Worm (Caenorhabditis elegans) whole organism, L4 larva: Measurements from ENCODE around the gene npax-4.

Experiments
- F10B5.3 ChIP-seq: sonication (generic microtip); optimal IDR thresholded peaks from 2 replicates; lab custom pipeline; 2016; ENCODE audit warnings: mild to moderate bottlenecking, missing genetic modification characterization, missing compliant biosample characterization
- F26F4.8 ChIP-seq: fragments of 200-800 bp; sonication (Bioruptor generic); conservative IDR thresholded peaks from 2 replicates; pipeline ENCODE4 v1.3.6; 2022; ENCODE audit warnings: missing genetic modification characterization, missing compliant biosample characterization
- F37D6.2 ChIP-seq: sonication (generic microtip); optimal IDR thresholded peaks from 2 replicates; lab custom pipeline; 2016; ENCODE audit warnings: mild to moderate bottlenecking, missing genetic modification characterization, missing compliant biosample characterization
- R02D3.7 ChIP-seq: fragments of 150-350 bp; sonication (generic microtip); optimal IDR thresholded peaks from 3 replicates; lab custom pipeline; 2014; ENCODE audit warnings: missing biosample characterization, missing genetic modification characterization
- T20F7.1 ChIP-seq: fragments of 200-800 bp; sonication (Bioruptor generic); optimal IDR thresholded peaks from 2 replicates; lab custom pipeline; 2018; ENCODE audit warnings: mild to moderate bottlenecking, missing genetic modification characterization, missing compliant biosample characterization
- T26A8.4 ChIP-seq: fragments of 200-800 bp; sonication (Bioruptor generic); IDR thresholded peaks from 2 replicates; pipeline ENCODE4 v1.3.6; 2022; ENCODE audit warnings: missing genetic modification characterization, missing compliant biosample characterization
- Y105C5A.15 ChIP-seq: fragments of 200-800 bp; sonication (Bioruptor generic); IDR thresholded peaks from 2 replicates; pipeline ENCODE4 v1.3.6; 2022; ENCODE audit warnings: missing genetic modification characterization, missing compliant biosample characterization
- Y48G9A.11 ChIP-seq: fragments of 200-800 bp; sonication (Bioruptor generic); IDR thresholded peaks from 2 replicates; pipeline ENCODE4 v1.3.6; 2022; ENCODE audit warnings: missing genetic modification reagents, missing genetic modification characterization, missing compliant biosample characterization
- Y5F2A.4 ChIP-seq: fragments of 200-800 bp; sonication (Bioruptor generic); optimal IDR thresholded peaks from 2 replicates; lab custom pipeline; 2018; ENCODE audit warnings: mild to moderate bottlenecking, missing genetic modification characterization, missing compliant biosample characterization
- ZK337.2 ChIP-seq: fragments of 200-800 bp; sonication (Bioruptor generic); IDR thresholded peaks from 2 replicates; pipeline ENCODE4 v1.3.6; 2022; ENCODE audit warnings: missing genetic modification reagents, missing genetic modification characterization, missing compliant biosample characterization
- aly-2 ChIP-seq: sonication (generic microtip); optimal IDR thresholded peaks from 2 replicates; lab custom pipeline; 2018; ENCODE audit warnings: missing biosample characterization, missing genetic modification characterization
- ama-1 ChIP-seq: fragments of 150-350 bp; optimal IDR thresholded peaks from 2 replicates; lab custom pipeline; 2014; ENCODE audit warnings: inconsistent platforms, mixed read lengths
- arid-1 ChIP-seq: fragments of 200-800 bp; sonication (Bioruptor generic); conservative IDR thresholded peaks from 2 replicates; pipeline ENCODE4 v1.3.6; 2022; ENCODE audit warnings: missing genetic modification reagents, missing genetic modification characterization, missing compliant biosample characterization
- attf-4 ChIP-seq: sonication (generic microtip); optimal IDR thresholded peaks from 3 replicates; lab custom pipeline; 2017; ENCODE audit warnings: missing biosample characterization, missing genetic modification characterization
- ceh-28 ChIP-seq: fragments of 150-350 bp; optimal IDR thresholded peaks from 2 replicates; lab custom pipeline; 2014; ENCODE audit warnings: missing biosample characterization, missing genetic modification reagents, missing genetic modification characterization
- ceh-82 ChIP-seq: sonication (generic microtip); optimal IDR thresholded peaks from 2 replicates; lab custom pipeline; 2017; ENCODE audit warnings: missing biosample characterization, missing genetic modification characterization
- ctbp-1 ChIP-seq: fragments of 200-800 bp; sonication (Bioruptor generic); IDR thresholded peaks from 2 replicates; pipeline ENCODE4 v1.3.6; 2022; ENCODE audit warnings: missing genetic modification reagents, missing genetic modification characterization, missing compliant biosample characterization
- daf-8 ChIP-seq: fragments of 200-800 bp; sonication (Bioruptor generic); IDR thresholded peaks from 2 replicates; pipeline ENCODE4 v1.3.6; 2022; ENCODE audit warnings: missing genetic modification characterization, missing compliant biosample characterization
- dmd-6 ChIP-seq: fragments of 200-800 bp; sonication (Bioruptor generic); IDR thresholded peaks from 2 replicates; pipeline ENCODE4 v1.3.6; 2022; ENCODE audit warnings: missing genetic modification reagents, missing genetic modification characterization, missing compliant biosample characterization
- dmd-9 ChIP-seq: fragments of 200-800 bp; sonication (Bioruptor generic); IDR thresholded peaks from 2 replicates; pipeline ENCODE4 v1.3.6; 2022; ENCODE audit warnings: missing genetic modification reagents, missing genetic modification characterization, missing compliant biosample characterization
- dpl-1 ChIP-seq: fragments of 150-350 bp; optimal IDR thresholded peaks from 2 replicates; lab custom pipeline; 2014; ENCODE audit warnings: missing biosample characterization, missing genetic modification reagents, missing genetic modification characterization
- duxl-1 ChIP-seq: sonication (generic microtip); optimal IDR thresholded peaks from 2 replicates; lab custom pipeline; 2016; ENCODE audit warnings: mild to moderate bottlenecking, missing genetic modification characterization, moderate library complexity, missing compliant biosample characterization; ENCODE audit not compliant: poor library complexity
- dve-1 ChIP-seq: sonication (generic microtip); optimal IDR thresholded peaks from 2 replicates; lab custom pipeline; 2017; ENCODE audit warnings: antibody characterized with exemption, mild to moderate bottlenecking, missing genetic modification characterization, missing compliant biosample characterization; ENCODE audit not compliant: insufficient read depth
- egl-43 ChIP-seq: fragments of 200-800 bp; sonication (Bioruptor generic); IDR thresholded peaks from 2 replicates; pipeline ENCODE4 v1.3.6; 2022; ENCODE audit warnings: missing genetic modification reagents, missing genetic modification characterization, missing compliant biosample characterization
- fos-1 ChIP-seq: fragments of 150-350 bp; optimal IDR thresholded peaks from 2 replicates; lab custom pipeline; 2014; ENCODE audit warnings: missing biosample characterization, missing genetic modification characterization
- lin-39 ChIP-seq: fragments of 150-350 bp; optimal IDR thresholded peaks from 2 replicates; lab custom pipeline; 2014; ENCODE audit warnings: missing biosample characterization, missing genetic modification reagents, missing genetic modification characterization
- madf-5 ChIP-seq, 2 experiments: fragments of 200-800 bp; sonication (Bioruptor generic); IDR thresholded peaks; 2 replicates each; pipeline ENCODE4 v1.3.6; 2022; ENCODE audit warnings: missing compliant biosample characterization in 2 of 2, missing genetic modification characterization in 2 of 2
- mdt-29 ChIP-seq: fragments of 200-800 bp; sonication (Bioruptor generic); IDR thresholded peaks from 2 replicates; pipeline ENCODE4 v1.3.6; 2022; ENCODE audit warnings: missing genetic modification reagents, missing genetic modification characterization, missing compliant biosample characterization
- mes-2 ChIP-seq: sonication (generic microtip); optimal IDR thresholded peaks from 2 replicates; lab custom pipeline; 2016; ENCODE audit warnings: missing genotype, mild to moderate bottlenecking, missing genetic modification characterization, missing compliant biosample characterization; ENCODE audit not compliant: poor library complexity, severe bottlenecking
- mxl-2 ChIP-seq: fragments of 200-800 bp; sonication (Bioruptor generic); conservative IDR thresholded peaks from 2 replicates; pipeline ENCODE4 v1.3.6; 2022; ENCODE audit warnings: missing genetic modification reagents, missing genetic modification characterization, missing compliant biosample characterization
- mxl-3 ChIP-seq: fragments of 200-800 bp; sonication (Bioruptor generic); optimal IDR thresholded peaks from 2 replicates; lab custom pipeline; 2018; ENCODE audit warnings: mild to moderate bottlenecking, missing genetic modification characterization, missing compliant biosample characterization
- nhr-10 ChIP-seq: fragments of 150-350 bp; optimal IDR thresholded peaks from 2 replicates; lab custom pipeline; 2014; ENCODE audit warnings: missing biosample characterization, missing genetic modification characterization
- nhr-102 ChIP-seq: sonication (generic microtip); optimal IDR thresholded peaks from 2 replicates; lab custom pipeline; 2016; ENCODE audit warnings: mild to moderate bottlenecking, missing genetic modification characterization, moderate library complexity, missing compliant biosample characterization
- nhr-41 ChIP-seq: fragments of 200-800 bp; sonication (Bioruptor generic); IDR thresholded peaks from 2 replicates; pipeline ENCODE4 v1.3.6; 2022; ENCODE audit warnings: missing genetic modification reagents, missing genetic modification characterization, missing compliant biosample characterization
- nhr-6 ChIP-seq: fragments of 150-350 bp; optimal IDR thresholded peaks from 2 replicates; lab custom pipeline; 2014; ENCODE audit warnings: missing biosample characterization, missing genetic modification characterization
- pha-4 ChIP-seq, 2 experiments: fragments of 150-350 bp in 1 of 2; fragments of 200-800 bp in 1 of 2; sonication (Bioruptor generic) in 1 of 2; IDR thresholded peaks in 1 of 2; optimal IDR thresholded peaks in 1 of 2; 2 replicates each; pipeline versions ENCODE4 v1.3.6 to Lab custom; 2014 to 2022; ENCODE audit warnings: missing genetic modification characterization in 2 of 2, missing genetic modification reagents in 2 of 2, missing biosample characterization in 1 of 2, missing compliant biosample characterization in 1 of 2
- php-3 ChIP-seq: fragments of 200-800 bp; sonication (Bioruptor generic); IDR thresholded peaks from 2 replicates; pipeline ENCODE4 v1.3.6; 2022; ENCODE audit warnings: missing genetic modification reagents, missing genetic modification characterization, missing compliant biosample characterization
- pqm-1 ChIP-seq: sonication (generic microtip); optimal IDR thresholded peaks from 2 replicates; lab custom pipeline; 2017; ENCODE audit warnings: missing biosample characterization, missing genetic modification characterization
- sdz-12 ChIP-seq: fragments of 200-800 bp; sonication (Bioruptor generic); optimal IDR thresholded peaks from 2 replicates; lab custom pipeline; 2018; ENCODE audit warnings: mild to moderate bottlenecking, missing genetic modification characterization, missing compliant biosample characterization
- spr-1 ChIP-seq: sonication (generic microtip); optimal IDR thresholded peaks from 2 replicates; lab custom pipeline; 2016; ENCODE audit warnings: mild to moderate bottlenecking, missing genetic modification characterization, missing compliant biosample characterization
- tra-1 ChIP-seq: fragments of 200-800 bp; sonication (Bioruptor generic); IDR thresholded peaks from 2 replicates; pipeline ENCODE4 v1.3.6; 2022; ENCODE audit warnings: missing genetic modification reagents, missing genetic modification characterization, missing compliant biosample characterization
- unc-130 ChIP-seq: sonication (generic microtip); optimal IDR thresholded peaks from 2 replicates; lab custom pipeline; 2016; ENCODE audit warnings: missing genetic modification reagents, missing genetic modification characterization, missing compliant biosample characterization
- unc-39 ChIP-seq: sonication (generic microtip); optimal IDR thresholded peaks from 2 replicates; lab custom pipeline; 2017; ENCODE audit warnings: missing biosample characterization, missing genetic modification characterization
- unc-62 ChIP-seq, 3 experiments: fragments of 150-350 bp in 1 of 3; sonication (generic microtip); optimal IDR thresholded peaks in 2 of 3; peaks in 1 of 3; 1 replicate in 1 of 3; 2 replicates in 2 of 3; lab custom pipeline; 2014 to 2017; ENCODE audit warnings: missing biosample characterization in 3 of 3, missing genetic modification characterization in 3 of 3, missing genetic modification reagents in 3 of 3, missing genotype in 1 of 3
- zfp-2 ChIP-seq: sonication (generic microtip); optimal IDR thresholded peaks from 2 replicates; lab custom pipeline; 2016; ENCODE audit warnings: mild to moderate bottlenecking, missing genetic modification characterization, missing compliant biosample characterization
- zfp-3 ChIP-seq: fragments of 200-800 bp; sonication (Bioruptor generic); conservative IDR thresholded peaks from 2 replicates; pipeline ENCODE4 v1.3.6; 2022; ENCODE audit warnings: missing genetic modification reagents, missing genetic modification characterization, missing compliant biosample characterization
- zip-2 ChIP-seq: fragments of 150-350 bp; optimal IDR thresholded peaks from 2 replicates; lab custom pipeline; 2014; ENCODE audit warnings: missing biosample characterization, missing genetic modification characterization
- ztf-7 ChIP-seq: fragments of 150-350 bp; optimal IDR thresholded peaks from 2 replicates; lab custom pipeline; 2014; ENCODE audit warnings: missing biosample characterization, missing genetic modification characterization

Gene npax-4

DNA sequence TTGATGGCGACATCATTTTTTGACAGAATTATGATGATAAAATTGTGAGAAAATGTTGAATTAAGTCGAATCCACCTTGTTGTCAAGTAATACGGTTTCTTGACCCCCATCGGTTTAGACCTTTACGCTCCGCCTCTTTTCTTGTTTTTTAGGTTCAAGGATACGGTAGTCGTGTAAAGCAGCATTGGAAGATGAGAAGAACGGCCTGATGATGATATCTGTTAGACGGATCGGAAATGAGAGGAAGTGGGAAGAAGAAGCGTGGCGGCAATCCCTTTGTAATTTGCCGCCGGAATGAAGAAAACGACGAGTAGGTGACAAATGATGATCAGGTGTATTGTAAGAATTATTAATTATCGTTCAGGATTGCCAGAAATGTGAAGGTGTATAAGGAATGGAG, at the start of gene npax-4:
Gene npax-4 (minus strand): TSS at position 101 of the 400 bp plus-strand sequence.
- TF ChIP-seq zfp-2 (tag; lab: Kevin White, UChicago) (no peak), nhr-6 (no peak), lin-39 (tag; lab: Kevin White, UChicago) (no peak), attf-4 (no peak), R02D3.7 (no peak), unc-39 (tag; lab: Kevin White, UChicago) (no peak), mes-2 (tag; lab: Kevin White, UChicago) (no peak), pqm-1 (tag; lab: Kevin White, UChicago) (no peak), zip-2 (tag; lab: Kevin White, UChicago) (no peak), pha-4 (GFP tag; IDR thresholded peaks at IDR 0.05; lab: Robert Waterston, UW) (no peak), pha-4 (tag; optimal IDR thresholded peaks at IDR 0.05; lab: Kevin White, UChicago) (no peak), dpl-1 (GFP tag; lab: Kevin White, UChicago) (no peak), ama-1 (lab: Kevin White, UChicago) (no peak), T20F7.1 (GFP tag; lab: Kevin White, UChicago) (no peak), ceh-28 (tag; lab: Kevin White, UChicago) (no peak), duxl-1 (tag; lab: Kevin White, UChicago) (no peak), dve-1 (tag; lab: Kevin White, UChicago) (no peak)
- TF ChIP-seq, all 104 proteins: peak for 0

DNA sequence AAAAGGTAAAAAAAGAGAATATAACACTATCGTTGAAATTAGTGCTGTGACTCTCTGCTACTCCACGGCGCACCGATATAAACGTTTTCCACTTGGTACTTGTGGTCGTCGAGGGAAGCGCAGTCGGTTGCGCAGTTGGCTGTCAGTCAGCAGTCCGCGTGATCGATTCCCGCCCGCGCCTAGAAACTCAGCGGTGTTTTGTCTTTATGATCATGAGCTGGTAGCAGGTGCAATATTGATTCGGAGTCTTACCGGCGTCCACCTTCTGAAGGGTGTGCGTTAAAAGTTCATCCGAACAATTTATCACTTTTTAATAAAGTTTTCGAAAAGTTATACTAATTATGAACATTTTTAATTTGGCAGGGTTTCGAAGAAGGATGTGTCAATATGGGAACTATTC, 47.4 kb upstream of the npax-4 start:
- TF ChIP-seq attf-4 (no peak), ZK337.2 (peak; percentile 80), daf-8 (peak; percentile 89; the same call in 1 of the 2 replicates), F26F4.8 (GFP tag; lab: Robert Waterston, UW) (peak; percentile 96), T26A8.4 (GFP tag; lab: Robert Waterston, UW) (peak; percentile 91), Y105C5A.15 (GFP tag; lab: Robert Waterston, UW) (0 out of 2 replicates have a peak, but pooled peaks have one; percentile 41), F37D6.2 (tag; lab: Kevin White, UChicago) (peak; percentile 59), dmd-6 (peak; percentile 69), madf-5 (GFP tag; IDR thresholded peaks at IDR 0.05; lab: Robert Waterston, UW) (peak; percentile 76 to 82), Y48G9A.11 (GFP tag; lab: Robert Waterston, UW) (peak; percentile 84), arid-1 (GFP tag; lab: Robert Waterston, UW) (peak; percentile 92), nhr-41 (GFP tag; lab: Robert Waterston, UW) (peak; percentile 87), mxl-2 (peak; percentile 72), egl-43 (GFP tag; lab: Robert Waterston, UW) (peak; percentile 97), unc-62 (GFP tag; optimal IDR thresholded peaks at IDR 0.05 in 1 of 2; lab: Kevin White, UChicago) (peak in 1 of 2 experiments; percentile 98), unc-62 (tag; optimal IDR thresholded peaks at IDR 0.05; lab: Kevin White, UChicago) (no peak), nhr-102 (tag; lab: Kevin White, UChicago) (peak; percentile 87), php-3 (GFP tag; lab: Robert Waterston, UW) (peak; percentile 88), fos-1 (no peak), zip-2 (tag; lab: Kevin White, UChicago) (peak; percentile 37), unc-130 (peak; percentile 87), nhr-10 (tag; lab: Kevin White, UChicago) (no peak), mxl-3 (peak; percentile 88), ctbp-1 (peak; percentile 89), mdt-29 (GFP tag; lab: Robert Waterston, UW) (0 out of 2 replicates have a peak, but pooled peaks have one; percentile 41), aly-2 (tag; lab: Kevin White, UChicago) (no peak), ztf-7 (peak; percentile 89), Y5F2A.4 (GFP tag; lab: Kevin White, UChicago) (peak; percentile 83), lin-39 (tag; lab: Kevin White, UChicago) (no peak), ceh-82 (tag; lab: Kevin White, UChicago) (no peak), dmd-9 (GFP tag; lab: Robert Waterston, UW) (peak; percentile 66), F10B5.3 (tag; lab: Kevin White, UChicago) (peak; percentile 56), zfp-3 (GFP tag; lab: Robert Waterston, UW) (peak; percentile 89), sdz-12 (peak; percentile 88), mes-2 (tag; lab: Kevin White, UChicago) (peak; percentile 89), spr-1 (tag; lab: Kevin White, UChicago) (peak; percentile 80), tra-1 (GFP tag; lab: Robert Waterston, UW) (peak; percentile 80), pha-4 (GFP tag; IDR thresholded peaks at IDR 0.05; lab: Robert Waterston, UW) (peak; percentile 96), pha-4 (tag; optimal IDR thresholded peaks at IDR 0.05; lab: Kevin White, UChicago) (no peak)
